Worm (Caenorhabditis elegans): Measurements from ENCODE around the gene epc-1.

Gene epc-1

DNA sequence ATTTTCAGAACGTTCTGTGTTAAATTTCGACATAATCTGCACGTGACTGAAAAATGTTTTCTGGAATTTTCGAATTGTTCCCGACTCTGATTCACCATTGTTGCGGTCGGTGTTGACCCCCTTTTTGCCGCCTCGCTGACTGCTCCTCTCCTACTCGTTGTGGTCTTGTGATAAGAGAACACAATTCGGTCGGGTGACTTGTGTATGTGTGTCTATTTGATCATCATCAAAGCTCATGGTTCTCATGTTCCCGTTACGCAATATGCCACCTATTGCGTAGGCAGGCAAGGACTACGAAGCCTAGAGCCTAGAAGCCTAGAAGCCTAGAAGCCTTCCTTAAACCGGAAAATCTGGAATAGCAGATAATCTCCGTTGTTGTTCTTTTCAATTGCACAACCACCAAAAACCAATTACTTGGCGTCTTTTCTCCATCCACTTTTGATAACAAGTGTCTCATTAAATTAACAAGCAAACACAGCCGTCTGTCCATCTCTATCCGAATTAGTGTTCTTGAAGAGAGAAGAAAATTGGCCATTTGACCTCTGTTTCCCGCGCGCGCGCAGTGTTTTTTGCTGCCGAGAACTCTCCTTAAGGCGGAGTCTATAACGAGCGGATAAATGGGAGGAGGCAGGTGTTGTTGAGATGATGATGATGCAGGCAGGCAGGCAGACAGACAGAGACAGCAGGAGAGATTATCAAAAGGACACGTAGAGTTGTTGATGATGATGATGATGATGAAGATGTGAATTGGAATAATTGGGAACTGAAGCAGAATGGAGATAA lies 6.5 kb upstream of the epc-1 start (continued):
- TF ChIP-seq hlh-30 (tag; optimal IDR thresholded peaks at IDR 0.05; ENCODE audit: insufficient read depth) (peak; percentile 94), fos-1 (tag; optimal IDR thresholded peaks at IDR 0.05) (no peak), T20F7.1 (GFP tag; optimal IDR thresholded peaks at IDR 0.05) (peak; percentile 64), F26F4.8 (GFP tag; conservative IDR thresholded peaks at IDR 0.05) (no peak), pqm-1 (tag; optimal IDR thresholded peaks at IDR 0.05) (no peak), F10B5.3 (tag; optimal IDR thresholded peaks at IDR 0.05) (no peak), nhr-77 (tag; optimal IDR thresholded peaks at IDR 0.05) (peak; percentile 83), lin-15B (tag; optimal IDR thresholded peaks at IDR 0.05) (no peak), T26A8.4 (GFP tag; IDR thresholded peaks at IDR 0.05) (peak; percentile 45; the same call in 1 of the 2 replicates), mes-2 (tag; optimal IDR thresholded peaks at IDR 0.05; ENCODE audit: poor library complexity, severe bottlenecking) (peak; percentile 38), ceh-62 (tag; optimal IDR thresholded peaks at IDR 0.05) (no peak), rbr-2 (tag; optimal IDR thresholded peaks at IDR 0.05) (no peak), nhr-237 (tag; optimal IDR thresholded peaks at IDR 0.05) (no peak), ceh-20 (GFP tag; IDR thresholded peaks at IDR 0.05) (no peak), unc-39 (tag; optimal IDR thresholded peaks at IDR 0.05) (no peak), saeg-2 (GFP tag; IDR thresholded peaks at IDR 0.05) (0 out of 2 replicates have a peak, but pooled peaks have one; percentile 13), arid-1 (GFP tag; conservative IDR thresholded peaks at IDR 0.05) (no peak), jun-1 (tag; optimal IDR thresholded peaks at IDR 0.05) (peak; percentile 76), dve-1 (tag; optimal IDR thresholded peaks at IDR 0.05; ENCODE audit: insufficient read depth) (peak; percentile 90), ceh-32 (tag; optimal IDR thresholded peaks at IDR 0.05; ENCODE audit: poor library complexity) (no peak), snpc-1.2 (GFP tag; IDR thresholded peaks at IDR 0.05) (no peak), nhr-10 (tag; optimal IDR thresholded peaks at IDR 0.05) (peak; percentile 75), hif-1 (tag; optimal IDR thresholded peaks at IDR 0.05) (peak in 1 of 2 experiments; percentile 59), mep-1 (tag; optimal IDR thresholded peaks at IDR 0.05) (peak; percentile 43), lsy-2 (tag; optimal IDR thresholded peaks at IDR 0.05) (peak; percentile 43 to 62), aly-2 (tag; optimal IDR thresholded peaks at IDR 0.05) (no peak), nhr-76 (tag; optimal IDR thresholded peaks at IDR 0.05) (no peak), daf-8 (GFP tag; IDR thresholded peaks at IDR 0.05) (no peak), D1046.2 (GFP tag; IDR thresholded peaks at IDR 0.05) (no peak), egl-43 (GFP tag; IDR thresholded peaks at IDR 0.05) (no peak), nhr-111 (GFP tag; optimal IDR thresholded peaks at IDR 0.05) (no peak), fkh-10 (GFP tag; optimal IDR thresholded peaks at IDR 0.05) (no peak), nhr-25 (tag; optimal IDR thresholded peaks at IDR 0.05; ENCODE audit: borderline replicate concordance, insufficient read depth) (no peak), tra-1 (GFP tag; IDR thresholded peaks at IDR 0.05) (no peak; the same call in 1 of the 2 replicates), mxl-2 (GFP tag; conservative IDR thresholded peaks at IDR 0.05) (no peak), unc-130 (GFP tag; optimal IDR thresholded peaks at IDR 0.05) (no peak), nhr-28 (tag; optimal IDR thresholded peaks at IDR 0.05) (peak; percentile 93), lir-3 (tag; optimal IDR thresholded peaks at IDR 0.05) (no peak), zag-1 (tag; optimal IDR thresholded peaks at IDR 0.05) (no peak), F44E2.7 (GFP tag; IDR thresholded peaks at IDR 0.05) (no peak), F37D6.2 (tag; optimal IDR thresholded peaks at IDR 0.05) (no peak), nhr-42 (GFP tag; IDR thresholded peaks at IDR 0.05) (no peak; the same call in 1 of the 2 replicates), Y5F2A.4 (GFP tag; optimal IDR thresholded peaks at IDR 0.05) (no peak), mxl-3 (GFP tag; optimal IDR thresholded peaks at IDR 0.05) (peak; percentile 41), madf-9 (GFP tag; conservative IDR thresholded peaks at IDR 0.05) (no peak; the same call in 1 of the 2 replicates), tag-97 (GFP tag; IDR thresholded peaks at IDR 0.05) (no peak), aha-1 (tag) (peak; percentile 41), daf-16 (GFP tag; optimal IDR thresholded peaks at IDR 0.05) (peak; percentile 25 to 54), daf-16 (tag; optimal IDR thresholded peaks at IDR 0.05) (peak; percentile 97), F49E8.2 (tag; optimal IDR thresholded peaks at IDR 0.05; ENCODE audit: borderline replicate concordance) (no peak)

Data from whole organism, L4 larva.